Worm (Caenorhabditis elegans) whole organism, early embryonic: Measurements from ENCODE around the gene rps-12.

Source experiments
- ama-1 ChIP-seq: fragments of 150-350 bp; optimal IDR thresholded peaks from 2 replicates; lab custom pipeline; 2014
- flt-1 ChIP-seq: fragments of 200-800 bp; sonication (Bioruptor generic); IDR thresholded peaks from 2 replicates; pipeline ENCODE4 v1.3.6; 2022; ENCODE audit warnings: missing genetic modification characterization, missing compliant biosample characterization
- hmg-4 ChIP-seq: fragments of 200-800 bp; sonication (Bioruptor generic); optimal IDR thresholded peaks from 2 replicates; lab custom pipeline; 2018; ENCODE audit warnings: mild to moderate bottlenecking, missing genetic modification characterization, missing compliant biosample characterization
- hnd-1 ChIP-seq: sonication (generic microtip); optimal IDR thresholded peaks from 2 replicates; lab custom pipeline; 2016; ENCODE audit warnings: missing genetic modification characterization, missing compliant biosample characterization
- pes-1 ChIP-seq: fragments of 200-800 bp; sonication (Bioruptor generic); IDR thresholded peaks from 2 replicates; pipeline ENCODE4 v1.3.6; 2022; ENCODE audit warnings: missing genetic modification reagents, missing genetic modification characterization, missing compliant biosample characterization
- sea-1 ChIP-seq: fragments of 200-800 bp; sonication (Bioruptor generic); conservative IDR thresholded peaks from 2 replicates; pipeline ENCODE4 v1.3.6; 2022; ENCODE audit warnings: missing genetic modification characterization, missing compliant biosample characterization
- tbx-37 ChIP-seq: fragments of 200-800 bp; sonication (Bioruptor generic); conservative IDR thresholded peaks from 2 replicates; pipeline ENCODE4 v1.3.6; 2022; ENCODE audit warnings: missing genetic modification reagents, missing genetic modification characterization, missing compliant biosample characterization

DNA sequence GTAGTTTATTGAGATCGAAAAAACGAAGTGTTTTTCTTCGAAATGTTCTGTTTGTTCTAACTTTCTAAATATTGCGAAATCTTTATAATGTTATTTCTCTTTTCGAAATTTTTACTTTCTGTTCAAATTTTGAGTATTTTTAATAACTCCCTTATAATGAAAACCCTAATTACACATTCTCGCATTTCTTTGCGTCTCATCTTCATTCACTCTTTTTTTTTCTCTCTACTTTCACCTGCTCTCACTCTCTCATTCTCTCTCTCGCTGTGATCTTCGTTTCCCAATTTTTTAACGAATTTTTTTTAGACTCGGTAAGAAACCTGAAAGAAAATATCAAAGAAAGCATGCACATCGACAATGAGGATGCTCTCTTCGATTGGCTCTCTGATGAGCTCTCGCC, 32.1 kb downstream of the rps-12 start, which contains the start of gene rbm-26:
- no peak for TF ChIP-seq flt-1 (GFP tag; lab: Robert Waterston, UW)
- no peak for TF ChIP-seq tbx-37 (GFP tag; lab: Robert Waterston, UW)
- no peak for TF ChIP-seq hnd-1 (tag; lab: Kevin White, UChicago)
- no peak for TF ChIP-seq sea-1 (GFP tag; lab: Robert Waterston, UW)
- TF ChIP-seq ama-1 (lab: Kevin White, UChicago): no peak
- TF ChIP-seq pes-1 (GFP tag; lab: Robert Waterston, UW): no peak
- TF ChIP-seq hmg-4 (GFP tag; lab: Kevin White, UChicago): no peak
